Fruit fly (Drosophila melanogaster) whole organism, prepupa: ENCODE measurements around the gene Herp.

Experiments used
- Blimp-1 ChIP-seq: fragments of 200-800 bp; sonication (Bioruptor generic); optimal IDR thresholded peaks from 3 replicates; lab custom pipeline; 2017; ENCODE audit warnings: missing biosample characterization, missing genetic modification characterization, mild to moderate bottlenecking, moderate library complexity, missing genetic modification reagents
- CG10631 ChIP-seq: fragments of 200-800 bp; sonication (Bioruptor generic); optimal IDR thresholded peaks from 2 replicates; lab custom pipeline; 2016; ENCODE audit warnings: missing biosample characterization, missing genetic modification characterization
- CG10669 ChIP-seq: fragments of 200-800 bp; sonication (Bioruptor generic); optimal IDR thresholded peaks from 3 replicates; lab custom pipeline; 2018; ENCODE audit warnings: missing biosample characterization, mild to moderate bottlenecking, missing genetic modification characterization, moderate library complexity
- CG11294 ChIP-seq: fragments of 200-800 bp; sonication (Bioruptor generic); IDR thresholded peaks from 2 replicates; pipeline ENCODE4 v1.3.6; 2022; ENCODE audit warnings: missing biosample characterization, missing genetic modification characterization
- CG11762 ChIP-seq: fragments of 200-800 bp; sonication (Bioruptor generic); optimal IDR thresholded peaks from 3 replicates; lab custom pipeline; 2016; ENCODE audit warnings: missing biosample characterization, missing genetic modification characterization; ENCODE audit not compliant: insufficient read depth
- CG11902 ChIP-seq: fragments of 200-800 bp; sonication (Bioruptor generic); optimal IDR thresholded peaks from 3 replicates; lab custom pipeline; 2016; ENCODE audit warnings: missing biosample characterization, missing genetic modification characterization
- CG15336 ChIP-seq: fragments of 200-800 bp; sonication (Bioruptor generic); IDR thresholded peaks from 2 replicates; pipeline ENCODE4 v1.3.6; 2022; ENCODE audit warnings: missing biosample characterization, missing genetic modification characterization
- CG1621 ChIP-seq: fragments of 200-800 bp; sonication (Bioruptor generic); optimal IDR thresholded peaks from 3 replicates; lab custom pipeline; 2018; ENCODE audit warnings: missing biosample characterization, mild to moderate bottlenecking, missing genetic modification characterization
- CG16779 ChIP-seq: fragments of 200-800 bp; sonication (Bioruptor generic); optimal IDR thresholded peaks from 3 replicates; lab custom pipeline; 2017; ENCODE audit warnings: missing biosample characterization, mild to moderate bottlenecking, missing genetic modification characterization
- CG31627 ChIP-seq: fragments of 200-800 bp; sonication (Bioruptor generic); optimal IDR thresholded peaks from 3 replicates; lab custom pipeline; 2016; ENCODE audit warnings: missing biosample characterization, missing genetic modification characterization
- CG34406 ChIP-seq: fragments of 200-800 bp; sonication (Bioruptor generic); optimal IDR thresholded peaks from 3 replicates; lab custom pipeline; 2016; ENCODE audit warnings: missing biosample characterization, missing genetic modification characterization
- CG4318 ChIP-seq: fragments of 200-800 bp; sonication (Bioruptor generic); optimal IDR thresholded peaks from 3 replicates; lab custom pipeline; 2017; ENCODE audit warnings: missing biosample characterization, mild to moderate bottlenecking, missing genetic modification characterization
- CG6276 ChIP-seq: fragments of 200-800 bp; sonication (Bioruptor generic); optimal IDR thresholded peaks from 2 replicates; lab custom pipeline; 2017; ENCODE audit warnings: missing biosample characterization, mild to moderate bottlenecking, missing genetic modification characterization
- CG6792 ChIP-seq: fragments of 200-800 bp; sonication (Bioruptor generic); optimal IDR thresholded peaks from 3 replicates; lab custom pipeline; 2016; ENCODE audit warnings: missing biosample characterization, missing genetic modification characterization
- CG6808 ChIP-seq: fragments of 200-800 bp; sonication (Bioruptor generic); optimal IDR thresholded peaks from 3 replicates; lab custom pipeline; 2017; ENCODE audit warnings: missing biosample characterization, missing genetic modification characterization, mild to moderate bottlenecking, moderate library complexity, missing genetic modification reagents
- CG6854 ChIP-seq: fragments of 200-800 bp; sonication (Bioruptor generic); optimal IDR thresholded peaks from 2 replicates; lab custom pipeline; 2017; ENCODE audit warnings: missing biosample characterization, mild to moderate bottlenecking, missing genetic modification characterization
- CG7368 ChIP-seq: fragments of 200-800 bp; sonication (Bioruptor generic); optimal IDR thresholded peaks from 3 replicates; lab custom pipeline; 2016; ENCODE audit warnings: missing biosample characterization, missing genetic modification characterization
- CG8119 ChIP-seq: fragments of 200-800 bp; sonication (Bioruptor generic); IDR thresholded peaks from 3 replicates; pipeline ENCODE4 v1.3.6; 2022; ENCODE audit warnings: missing biosample characterization, missing genetic modification characterization
- CG8319 ChIP-seq: fragments of 200-800 bp; sonication (Bioruptor generic); optimal IDR thresholded peaks from 3 replicates; lab custom pipeline; 2016; ENCODE audit warnings: missing biosample characterization, missing genetic modification characterization
- CG8632 ChIP-seq: fragments of 200-800 bp; sonication (Bioruptor generic); optimal IDR thresholded peaks from 3 replicates; lab custom pipeline; 2016; ENCODE audit warnings: missing biosample characterization, missing genetic modification characterization
- CG9139 ChIP-seq: fragments of 200-800 bp; sonication (Bioruptor generic); optimal IDR thresholded peaks from 3 replicates; lab custom pipeline; 2017; ENCODE audit warnings: missing biosample characterization, mild to moderate bottlenecking, missing genetic modification characterization
- Eip75B ChIP-seq: fragments of 200-800 bp; sonication (Bioruptor generic); optimal IDR thresholded peaks from 3 replicates; lab custom pipeline; 2016; ENCODE audit warnings: missing biosample characterization, missing genetic modification characterization
- Eip78C ChIP-seq: fragments of 200-800 bp; sonication (Bioruptor generic); peaks from one replicate; lab custom pipeline; 2016; ENCODE audit warnings: missing biosample characterization, missing genetic modification characterization
- Eip93F ChIP-seq: fragments of 200-800 bp; sonication (Bioruptor generic); optimal IDR thresholded peaks from 2 replicates; lab custom pipeline; 2016; ENCODE audit warnings: missing biosample characterization, mild to moderate bottlenecking, missing genetic modification characterization
- Ets21C ChIP-seq: fragments of 200-800 bp; sonication (Bioruptor generic); optimal IDR thresholded peaks from 3 replicates; lab custom pipeline; 2016; ENCODE audit warnings: missing biosample characterization, missing genetic modification characterization
- Ets96B ChIP-seq: fragments of 200-800 bp; optimal IDR thresholded peaks from 2 replicates; lab custom pipeline; 2019; ENCODE audit warnings: missing biosample characterization, mild to moderate bottlenecking, missing genetic modification characterization, moderate library complexity
- Gug ChIP-seq: fragments of 200-800 bp; sonication (Bioruptor generic); IDR thresholded peaks from 2 replicates; pipeline ENCODE4 v1.3.6; 2022; ENCODE audit warnings: missing biosample characterization, missing genetic modification characterization
- Hr38 ChIP-seq: sonication (Bioruptor generic); optimal IDR thresholded peaks from 2 replicates; lab custom pipeline; 2016; ENCODE audit warnings: missing biosample characterization, missing genetic modification characterization
- Hr4 ChIP-seq: fragments of 200-800 bp; sonication (Bioruptor generic); optimal IDR thresholded peaks from 3 replicates; lab custom pipeline; 2016; ENCODE audit warnings: missing biosample characterization, missing genetic modification characterization
- Lpt ChIP-seq: fragments of 200-800 bp; sonication (Bioruptor generic); optimal IDR thresholded peaks from 3 replicates; lab custom pipeline; 2016; ENCODE audit warnings: missing biosample characterization, missing genetic modification characterization
- Sox102F ChIP-seq: fragments of 200-800 bp; sonication (Bioruptor generic); optimal IDR thresholded peaks from 2 replicates; lab custom pipeline; 2016; ENCODE audit warnings: missing biosample characterization, mild to moderate bottlenecking, missing genetic modification characterization
- Sox14 ChIP-seq: fragments of 200-800 bp; sonication (Bioruptor generic); optimal IDR thresholded peaks from 3 replicates; lab custom pipeline; 2016; ENCODE audit warnings: missing biosample characterization, missing genetic modification characterization
- Sox15 ChIP-seq: fragments of 200-800 bp; sonication (Bioruptor generic); optimal IDR thresholded peaks from 3 replicates; lab custom pipeline; 2016; ENCODE audit warnings: missing biosample characterization, missing genetic modification characterization
- acj6 ChIP-seq: fragments of 200-800 bp; sonication (Bioruptor generic); optimal IDR thresholded peaks from 3 replicates; lab custom pipeline; 2016; ENCODE audit warnings: missing biosample characterization, missing genetic modification characterization
- dsx ChIP-seq: fragments of 200-800 bp; optimal IDR thresholded peaks from 3 replicates; lab custom pipeline; 2019; ENCODE audit warnings: missing biosample characterization, mild to moderate bottlenecking, missing genetic modification characterization, moderate library complexity; ENCODE audit not compliant: poor library complexity, severe bottlenecking
- eg ChIP-seq: fragments of 200-800 bp; sonication (Bioruptor generic); IDR thresholded peaks from 3 replicates; pipeline ENCODE4 v1.3.6; 2022; ENCODE audit warnings: missing biosample characterization, missing genetic modification characterization
- esn ChIP-seq: fragments of 200-800 bp; sonication (Bioruptor generic); optimal IDR thresholded peaks from 2 replicates; lab custom pipeline; 2016; ENCODE audit warnings: missing biosample characterization, mild to moderate bottlenecking, missing genetic modification characterization, moderate library complexity
- fd59A ChIP-seq: fragments of 200-800 bp; sonication (Bioruptor generic); optimal IDR thresholded peaks from 2 replicates; lab custom pipeline; 2017; ENCODE audit warnings: missing biosample characterization, mild to moderate bottlenecking, missing genetic modification characterization, missing genetic modification reagents
- fd85E ChIP-seq: fragments of 200-800 bp; sonication (Bioruptor generic); optimal IDR thresholded peaks from 3 replicates; lab custom pipeline; 2016; ENCODE audit warnings: missing biosample characterization, missing genetic modification characterization
- fkh ChIP-seq: fragments of 200-800 bp; sonication (Bioruptor generic); optimal IDR thresholded peaks from 3 replicates; lab custom pipeline; 2017; ENCODE audit warnings: missing biosample characterization, mild to moderate bottlenecking, missing genetic modification characterization, moderate library complexity
- net ChIP-seq: fragments of 200-800 bp; sonication (Bioruptor generic); optimal IDR thresholded peaks from 3 replicates; lab custom pipeline; 2016; ENCODE audit warnings: missing biosample characterization, missing genetic modification characterization
- pdm3 ChIP-seq: fragments of 200-800 bp; sonication (Bioruptor generic); optimal IDR thresholded peaks from 3 replicates; lab custom pipeline; 2016; ENCODE audit warnings: missing biosample characterization, missing genetic modification characterization
- spab ChIP-seq: fragments of 200-800 bp; sonication (Bioruptor generic); optimal IDR thresholded peaks from 2 replicates; lab custom pipeline; 2017; ENCODE audit warnings: missing biosample characterization, mild to moderate bottlenecking, missing genetic modification characterization, missing genetic modification reagents
- ss ChIP-seq, 2 experiments: fragments of 200-800 bp; sonication (Bioruptor generic); optimal IDR thresholded peaks; 2 replicates in 1 of 2; 3 replicates in 1 of 2; lab custom pipeline; 2017 to 2018; ENCODE audit warnings: mild to moderate bottlenecking in 2 of 2, missing biosample characterization in 2 of 2, missing genetic modification characterization in 2 of 2, moderate library complexity in 1 of 2
- svp ChIP-seq: fragments of 200-800 bp; sonication (Bioruptor generic); peaks from one replicate; lab custom pipeline; 2016; ENCODE audit warnings: missing biosample characterization, missing genetic modification characterization
- vri ChIP-seq: fragments of 200-800 bp; sonication (Bioruptor generic); optimal IDR thresholded peaks from 3 replicates; lab custom pipeline; 2016; ENCODE audit warnings: missing biosample characterization, mild to moderate bottlenecking, missing genetic modification characterization

Herp gene

dm6 chr2L:7827045-7828004 lies 27.5 kb upstream of the Herp start, which contains the start of the genes Rack1 and mts (continued):
- TF ChIP-seq Sox102F (GFP tag; lab: Kevin White, UChicago) (peak; percentile 78), CG16779 (peak; percentile 73), Hr4 (GFP tag; lab: Kevin White, UChicago) (peak; percentile 43), eg (GFP tag; lab: Robert Waterston, UW) (peak; percentile 79), CG11294 (GFP tag; lab: Robert Waterston, UW) (no peak), Ets21C (no peak), Eip78C (GFP tag; lab: Kevin White, UChicago) (peak; percentile 94), CG11762 (GFP tag; lab: Kevin White, UChicago) (peak; percentile 47), CG6854 (GFP tag; lab: Kevin White, UChicago) (peak; percentile 90), ss (GFP tag; optimal IDR thresholded peaks at IDR 0.05; lab: Kevin White, UChicago) (peak; percentile 73 to 83)

dm6 chr2L:7821279-7821848 lies 21.5 kb upstream of the Herp start:
- TF ChIP-seq acj6 (GFP tag; lab: Kevin White, UChicago) (peak; percentile 28), CG1621 (no peak), eg (GFP tag; lab: Robert Waterston, UW) (peak; percentile 57; the same call in 1 of the 3 replicates), Sox15 (GFP tag; lab: Kevin White, UChicago) (peak; percentile 11), CG6792 (peak; percentile 29), fd59A (GFP tag; lab: Kevin White, UChicago) (no peak), CG6276 (GFP tag; lab: Kevin White, UChicago) (no peak), CG31627 (GFP tag; lab: Kevin White, UChicago) (peak; percentile 66), Gug (GFP tag; lab: Robert Waterston, UW) (peak; percentile 40; the same call in 1 of the 2 replicates), spab (GFP tag; lab: Kevin White, UChicago) (no peak), CG11902 (GFP tag; lab: Kevin White, UChicago) (peak; percentile 8), CG6808 (GFP tag; lab: Kevin White, UChicago) (no peak), CG10669 (GFP tag; lab: Kevin White, UChicago) (peak; percentile 50), CG16779 (no peak), Eip78C (GFP tag; lab: Kevin White, UChicago) (peak; percentile 83), Blimp-1 (peak; percentile 30), CG10631 (peak; percentile 50), CG34406 (GFP tag; lab: Kevin White, UChicago) (no peak), Hr38 (GFP tag; lab: Kevin White, UChicago) (no peak), Sox14 (GFP tag; lab: Kevin White, UChicago) (peak; percentile 47), Lpt (peak; percentile 17), esn (GFP tag; lab: Kevin White, UChicago) (peak; percentile 56), CG9139 (GFP tag; lab: Kevin White, UChicago) (no peak), CG4318 (GFP tag; lab: Kevin White, UChicago) (no peak), Eip75B (GFP tag; lab: Kevin White, UChicago) (peak; percentile 10), Hr4 (GFP tag; lab: Kevin White, UChicago) (peak; percentile 58), vri (peak; percentile 45), dsx (GFP tag; lab: Kevin White, UChicago) (peak; percentile 54), CG8632 (GFP tag; lab: Kevin White, UChicago) (peak; percentile 49), CG15336 (GFP tag; lab: Robert Waterston, UW) (peak; percentile 26; the same call in 1 of the 2 replicates), fkh (GFP tag; lab: Kevin White, UChicago) (peak; percentile 25), CG8319 (GFP tag; lab: Kevin White, UChicago) (no peak), net (GFP tag; lab: Kevin White, UChicago) (peak; percentile 48), fd85E (GFP tag; lab: Kevin White, UChicago) (no peak), CG7368 (GFP tag; lab: Kevin White, UChicago) (no peak), svp (GFP tag; lab: Kevin White, UChicago) (peak; percentile 89), Eip93F (GFP tag; lab: Kevin White, UChicago) (peak; percentile 77), Ets96B (tag; lab: Kevin White, UChicago) (peak; percentile 10), CG11762 (GFP tag; lab: Kevin White, UChicago) (no peak), pdm3 (GFP tag; lab: Kevin White, UChicago) (peak; percentile 51), CG8119 (GFP tag; lab: Robert Waterston, UW) (0 out of 3 replicates have a peak, but pooled peaks have one; percentile 14)
